Worm (Caenorhabditis elegans) whole organism, L1 larva: Measurements from ENCODE around the gene Y37H2A.10.

ENCODE experiments used
- aha-1 ChIP-seq: fragments of 150-350 bp; optimal IDR thresholded peaks from 2 replicates; lab custom pipeline; 2014; ENCODE audit warnings: missing biosample characterization, missing genetic modification characterization
- alr-1 ChIP-seq: fragments of 200-800 bp; sonication (Bioruptor generic); optimal IDR thresholded peaks from 2 replicates; lab custom pipeline; 2018; ENCODE audit warnings: borderline replicate concordance, mild to moderate bottlenecking, missing genetic modification characterization, missing compliant biosample characterization
- aly-2 ChIP-seq: fragments of 150-350 bp; optimal IDR thresholded peaks from 2 replicates; lab custom pipeline; 2014; ENCODE audit warnings: missing biosample characterization, missing genetic modification characterization
- blmp-1 ChIP-seq: fragments of 150-350 bp; optimal IDR thresholded peaks from 2 replicates; lab custom pipeline; 2014; ENCODE audit warnings: missing biosample characterization, missing genetic modification characterization
- ceh-63 ChIP-seq: fragments of 200-800 bp; sonication (Bioruptor generic); optimal IDR thresholded peaks from 2 replicates; lab custom pipeline; 2018; ENCODE audit warnings: mild to moderate bottlenecking, missing genetic modification characterization, missing compliant biosample characterization
- ceh-8 ChIP-seq: fragments of 200-800 bp; sonication (Bioruptor generic); optimal IDR thresholded peaks from 2 replicates; lab custom pipeline; 2018; ENCODE audit warnings: mild to moderate bottlenecking, missing genetic modification characterization, moderate library complexity, missing compliant biosample characterization
- ceh-82 ChIP-seq, 3 experiments: fragments of 150-350 bp in 1 of 3; sonication (generic microtip) in 2 of 3; optimal IDR thresholded peaks; 2 replicates each; lab custom pipeline; 2014 to 2017; ENCODE audit warnings: missing biosample characterization in 3 of 3, missing genetic modification characterization in 3 of 3
- ceh-90 ChIP-seq: sonication (generic microtip); optimal IDR thresholded peaks from 2 replicates; lab custom pipeline; 2016; ENCODE audit warnings: missing genetic modification characterization, missing compliant biosample characterization
- dsc-1 ChIP-seq: sonication (generic microtip); optimal IDR thresholded peaks from 2 replicates; lab custom pipeline; 2016; ENCODE audit warnings: mild to moderate bottlenecking, missing genetic modification characterization, missing compliant biosample characterization
- efl-3 ChIP-seq: fragments of 200-800 bp; sonication (Bioruptor generic); optimal IDR thresholded peaks from 2 replicates; lab custom pipeline; 2018; ENCODE audit warnings: mild to moderate bottlenecking, missing genetic modification characterization, missing compliant biosample characterization
- elt-3 ChIP-seq, 6 experiments: fragments of 150-350 bp in 1 of 6; sonication (generic microtip); optimal IDR thresholded peaks; 2 replicates each; lab custom pipeline; 2017 to 2018; ENCODE audit warnings: missing biosample characterization in 6 of 6, missing genetic modification characterization in 6 of 6, inconsistent platforms in 1 of 6
- ets-5 ChIP-seq: fragments of 200-800 bp; sonication (Bioruptor generic); IDR thresholded peaks from 2 replicates; pipeline ENCODE4 v1.3.6; 2022; ENCODE audit warnings: missing genetic modification characterization, missing compliant biosample characterization
- grh-1 ChIP-seq: fragments of 200-800 bp; sonication (Bioruptor generic); IDR thresholded peaks from 2 replicates; pipeline ENCODE4 v1.3.6; 2022; ENCODE audit warnings: missing genetic modification reagents, missing genetic modification characterization, missing compliant biosample characterization
- hpl-2 ChIP-seq: fragments of 150-350 bp; optimal IDR thresholded peaks from 2 replicates; lab custom pipeline; 2014; ENCODE audit warnings: missing biosample characterization, missing genetic modification reagents, missing genetic modification characterization
- jun-1 ChIP-seq: fragments of 150-350 bp; optimal IDR thresholded peaks from 2 replicates; lab custom pipeline; 2014; ENCODE audit warnings: missing biosample characterization, missing genetic modification reagents, missing genetic modification characterization
- lin-39 ChIP-seq: fragments of 150-350 bp; optimal IDR thresholded peaks from 2 replicates; lab custom pipeline; 2014; ENCODE audit warnings: missing biosample characterization, missing genetic modification reagents, missing genetic modification characterization
- lir-3 ChIP-seq: sonication (generic microtip); optimal IDR thresholded peaks from 2 replicates; lab custom pipeline; 2016; ENCODE audit warnings: mild to moderate bottlenecking, missing genetic modification characterization, moderate library complexity, missing compliant biosample characterization; ENCODE audit not compliant: poor library complexity
- mab-9 ChIP-seq: fragments of 200-800 bp; sonication (Bioruptor generic); IDR thresholded peaks from 2 replicates; pipeline ENCODE4 v1.3.6; 2022; ENCODE audit warnings: missing genetic modification reagents, missing genetic modification characterization, missing compliant biosample characterization
- mdl-1 ChIP-seq, 2 experiments: fragments of 150-350 bp; optimal IDR thresholded peaks; 2 replicates each; lab custom pipeline; 2014 to 2017; ENCODE audit warnings: missing biosample characterization in 2 of 2, missing genetic modification characterization in 2 of 2, inconsistent platforms in 1 of 2
- mef-2 ChIP-seq: fragments of 150-350 bp; optimal IDR thresholded peaks from 2 replicates; lab custom pipeline; 2014; ENCODE audit warnings: missing biosample characterization, missing genetic modification characterization
- nhr-11 ChIP-seq: fragments of 150-350 bp; optimal IDR thresholded peaks from 2 replicates; lab custom pipeline; 2014; ENCODE audit warnings: missing biosample characterization, missing genetic modification characterization
- nhr-19 ChIP-seq: fragments of 200-800 bp; sonication (Bioruptor generic); conservative IDR thresholded peaks from 2 replicates; pipeline ENCODE4 v1.3.6; 2022; ENCODE audit warnings: missing genetic modification characterization, missing compliant biosample characterization
- nhr-20 ChIP-seq: sonication (generic microtip); optimal IDR thresholded peaks from 2 replicates; lab custom pipeline; 2016; ENCODE audit warnings: mild to moderate bottlenecking, missing genetic modification characterization, missing compliant biosample characterization
- nhr-77 ChIP-seq: fragments of 150-350 bp; optimal IDR thresholded peaks from 2 replicates; lab custom pipeline; 2014; ENCODE audit warnings: missing biosample characterization, missing genetic modification characterization
- nhr-90 ChIP-seq: sonication (generic microtip); optimal IDR thresholded peaks from 2 replicates; lab custom pipeline; 2016; ENCODE audit warnings: mild to moderate bottlenecking, missing genetic modification characterization, missing compliant biosample characterization; ENCODE audit not compliant: poor library complexity
- pax-3 ChIP-seq: fragments of 200-800 bp; sonication (Bioruptor generic); optimal IDR thresholded peaks from 2 replicates; lab custom pipeline; 2018; ENCODE audit warnings: mild to moderate bottlenecking, missing genetic modification characterization, moderate library complexity, missing compliant biosample characterization
- rnt-1 ChIP-seq: sonication (generic microtip); optimal IDR thresholded peaks from 2 replicates; lab custom pipeline; 2016; ENCODE audit warnings: mild to moderate bottlenecking, missing genetic modification characterization, moderate library complexity, missing compliant biosample characterization
- skn-1 ChIP-seq: fragments of 150-350 bp; optimal IDR thresholded peaks from 2 replicates; lab custom pipeline; 2014; ENCODE audit warnings: missing biosample characterization, missing genetic modification characterization
- sox-4 ChIP-seq: sonication (generic microtip); optimal IDR thresholded peaks from 2 replicates; lab custom pipeline; 2016; ENCODE audit warnings: missing genetic modification characterization, missing compliant biosample characterization
- sup-37 ChIP-seq: fragments of 200-800 bp; sonication (Bioruptor generic); optimal IDR thresholded peaks from 2 replicates; lab custom pipeline; 2018; ENCODE audit warnings: mild to moderate bottlenecking, missing genetic modification characterization, missing compliant biosample characterization
- tbx-2 ChIP-seq: sonication (generic microtip); optimal IDR thresholded peaks from 2 replicates; lab custom pipeline; 2016; ENCODE audit warnings: missing genetic modification characterization, missing compliant biosample characterization
- unc-30 ChIP-seq: sonication (generic microtip); optimal IDR thresholded peaks from 2 replicates; lab custom pipeline; 2017; ENCODE audit warnings: missing biosample characterization, missing genetic modification characterization
- unc-62 ChIP-seq: fragments of 150-350 bp; optimal IDR thresholded peaks from 2 replicates; lab custom pipeline; 2014; ENCODE audit warnings: missing biosample characterization, missing genetic modification reagents, missing genetic modification characterization
- xbp-1 ChIP-seq: sonication (generic microtip); optimal IDR thresholded peaks from 2 replicates; lab custom pipeline; 2016; ENCODE audit warnings: missing genetic modification characterization, missing compliant biosample characterization
- ztf-4 ChIP-seq: fragments of 150-350 bp; optimal IDR thresholded peaks from 2 replicates; lab custom pipeline; 2014; ENCODE audit warnings: missing biosample characterization, missing genetic modification characterization

Gene Y37H2A.10

ce11 chrV:18133177-18133576, 5.6 kb upstream of the Y37H2A.10 start, which contains the start of gene Y37H2A.18:
Gene Y37H2A.18, minus strand, starts transcription at chrV:18133277.
- TF ChIP-seq blmp-1 (tag; lab: Kevin White, UChicago) (no peak), ceh-82 (tag; optimal IDR thresholded peaks at IDR 0.05; lab: Kevin White, UChicago) (no peak), hpl-2 (GFP tag; lab: Kevin White, UChicago) (no peak), pax-3 (tag; lab: Kevin White, UChicago) (no peak), tbx-2 (tag; lab: Kevin White, UChicago) (no peak), skn-1 (tag; lab: Kevin White, UChicago) (no peak), elt-3 (tag; optimal IDR thresholded peaks at IDR 0.05; lab: Kevin White, UChicago) (no peak), lin-39 (tag; lab: Kevin White, UChicago) (no peak), xbp-1 (no peak), alr-1 (no peak), aha-1 (tag; lab: Kevin White, UChicago) (no peak), lir-3 (tag; lab: Kevin White, UChicago) (no peak), mef-2 (tag; lab: Kevin White, UChicago) (no peak), nhr-11 (no peak), sox-4 (tag; lab: Kevin White, UChicago) (no peak), unc-62 (GFP tag; lab: Kevin White, UChicago) (no peak), aly-2 (tag; lab: Kevin White, UChicago) (no peak)

- TF ChIP-seq jun-1 (tag; lab: Kevin White, UChicago) (no peak), mdl-1 (tag; optimal IDR thresholded peaks at IDR 0.05; lab: Kevin White, UChicago) (no peak), grh-1 (GFP tag; lab: Robert Waterston, UW) (no peak), sup-37 (no peak), lir-3 (tag; lab: Kevin White, UChicago) (no peak), ceh-8 (no peak), tbx-2 (tag; lab: Kevin White, UChicago) (no peak), ets-5 (GFP tag; lab: Robert Waterston, UW) (no peak), sox-4 (tag; lab: Kevin White, UChicago) (no peak), nhr-20 (tag; lab: Kevin White, UChicago) (no peak)
- TF ChIP-seq, all 84 proteins: peak for 0
These were observed 4.4 kb upstream of the Y37H2A.10 start, which contains the start of gene Y37H2A.7 for ce11 chrV:18134378-18134777. Gene Y37H2A.7, minus strand, starts transcription at chrV:18134478.

- TF ChIP-seq hpl-2 (GFP tag; lab: Kevin White, UChicago), result no peak
- no peak for TF ChIP-seq ztf-4 (tag; lab: Kevin White, UChicago)
- TF ChIP-seq nhr-77 (tag; lab: Kevin White, UChicago), result no peak
- TF ChIP-seq ets-5 (GFP tag; lab: Robert Waterston, UW), result no peak
- TF ChIP-seq jun-1 (tag; lab: Kevin White, UChicago), result no peak
- TF ChIP-seq tbx-2 (tag; lab: Kevin White, UChicago), result no peak
- no peak for TF ChIP-seq unc-30
- TF ChIP-seq ceh-90 (tag; lab: Kevin White, UChicago), result no peak
- TF ChIP-seq dsc-1, result no peak
- TF ChIP-seq efl-3 (GFP tag; lab: Kevin White, UChicago), result no peak
- TF ChIP-seq blmp-1 (tag; lab: Kevin White, UChicago), result no peak
- no peak for TF ChIP-seq nhr-19 (GFP tag; lab: Robert Waterston, UW)
- TF ChIP-seq rnt-1 (tag; lab: Kevin White, UChicago), result no peak
- TF ChIP-seq alr-1, result no peak
- no peak for TF ChIP-seq nhr-90 (tag; lab: Kevin White, UChicago)
- no peak for TF ChIP-seq mab-9
These were observed 1.1 kb upstream of the Y37H2A.10 start for ce11 chrV:18137679-18138078.

DNA sequence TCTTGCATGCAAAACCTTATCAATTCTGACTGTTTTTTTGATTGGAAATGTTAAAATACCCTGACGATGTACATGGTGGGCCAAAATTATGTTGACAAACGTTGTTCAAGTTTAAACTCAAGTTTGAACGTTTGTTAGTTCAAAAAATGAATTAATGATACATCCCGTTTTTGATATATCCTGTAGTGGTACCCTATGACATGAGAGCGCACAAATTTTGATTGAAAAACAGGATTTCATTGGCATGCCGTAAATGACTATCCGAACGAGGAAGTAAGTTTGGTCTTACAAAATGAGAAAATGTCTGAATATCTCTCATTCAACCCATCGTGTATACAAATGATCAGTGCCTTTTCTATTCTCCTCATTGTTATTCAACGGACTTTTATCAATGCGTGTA, 2.4 kb downstream of the Y37H2A.10 start, which contains the start of gene Y37H2A.11:
TSS of gene Y37H2A.11 (plus strand) at position 301 of the 400 bp plus-strand sequence.
- TF ChIP-seq unc-62 (GFP tag; lab: Kevin White, UChicago) (no peak), ceh-63 (GFP tag; lab: Kevin White, UChicago) (no peak), efl-3 (GFP tag; lab: Kevin White, UChicago) (no peak), tbx-2 (tag; lab: Kevin White, UChicago) (no peak)
